Fruit fly (Drosophila melanogaster) whole organism, embryonic: ENCODE results near the gene CG33160.

Experiments
- Abd-B ChIP-seq: fragments of 200-800 bp; sonication (Bioruptor generic); optimal IDR thresholded peaks from 2 replicates; lab custom pipeline; 2018; ENCODE audit warnings: missing biosample characterization, mild to moderate bottlenecking, missing genetic modification characterization, moderate library complexity
- Adf1 ChIP-seq: fragments of 200-800 bp; sonication (Bioruptor generic); IDR thresholded peaks from 2 replicates; pipeline ENCODE4 v1.3.6; 2022; ENCODE audit warnings: missing biosample characterization, missing genetic modification characterization
- C15 ChIP-seq: fragments of 200-800 bp; sonication (Bioruptor generic); IDR thresholded peaks from 3 replicates; pipeline ENCODE4 v1.3.6; 2022; ENCODE audit warnings: missing biosample characterization, missing genetic modification characterization
- CG1024 ChIP-seq: fragments of 200-800 bp; sonication (Bioruptor generic); IDR thresholded peaks from 2 replicates; pipeline ENCODE4 v1.3.6; 2022; ENCODE audit warnings: missing biosample characterization, missing genetic modification characterization
- CG10274 ChIP-seq: fragments of 200-800 bp; sonication (Bioruptor generic); optimal IDR thresholded peaks from 3 replicates; lab custom pipeline; 2017; ENCODE audit warnings: missing biosample characterization, mild to moderate bottlenecking, missing genetic modification characterization
- CG10654 ChIP-seq: fragments of 200-800 bp; sonication (Bioruptor generic); optimal IDR thresholded peaks from 2 replicates; lab custom pipeline; 2016; ENCODE audit warnings: missing biosample characterization, missing genetic modification characterization
- CG10979 ChIP-seq: fragments of 200-800 bp; sonication (Bioruptor generic); optimal IDR thresholded peaks from 2 replicates; lab custom pipeline; 2018; ENCODE audit warnings: missing biosample characterization, mild to moderate bottlenecking, missing genetic modification characterization, moderate library complexity
- CG14667 ChIP-seq: fragments of 200-800 bp; sonication (Bioruptor generic); IDR thresholded peaks from 2 replicates; pipeline ENCODE4 v1.3.6; 2022; ENCODE audit warnings: missing biosample characterization, missing genetic modification characterization
- CG15073 ChIP-seq: fragments of 200-800 bp; sonication (Bioruptor generic); optimal IDR thresholded peaks from 2 replicates; lab custom pipeline; 2016; ENCODE audit warnings: missing biosample characterization, missing genetic modification characterization
- CG17829 ChIP-seq: fragments of 200-800 bp; optimal IDR thresholded peaks from 2 replicates; lab custom pipeline; 2019; ENCODE audit warnings: missing biosample characterization, mild to moderate bottlenecking, missing genetic modification characterization, moderate library complexity
- CG2116 ChIP-seq: fragments of 200-800 bp; sonication (Bioruptor generic); optimal IDR thresholded peaks from 3 replicates; lab custom pipeline; 2018; ENCODE audit warnings: missing biosample characterization, mild to moderate bottlenecking, missing genetic modification characterization
- CG2712 ChIP-seq: fragments of 200-800 bp; optimal IDR thresholded peaks from 3 replicates; lab custom pipeline; 2019; ENCODE audit warnings: missing biosample characterization, mild to moderate bottlenecking, missing genetic modification characterization, moderate library complexity
- CG4328 ChIP-seq: fragments of 200-800 bp; sonication (Bioruptor generic); optimal IDR thresholded peaks from 3 replicates; lab custom pipeline; 2017; ENCODE audit warnings: missing biosample characterization, missing genetic modification reagents, missing genetic modification characterization
- CG4404 ChIP-seq: fragments of 200-800 bp; sonication (Bioruptor generic); IDR thresholded peaks from 2 replicates; pipeline ENCODE4 v1.3.6; 2022; ENCODE audit warnings: missing biosample characterization, missing genetic modification characterization
- CG6689 ChIP-seq: fragments of 200-800 bp; sonication (Bioruptor generic); IDR thresholded peaks from 2 replicates; pipeline ENCODE4 v1.3.6; 2022; ENCODE audit warnings: missing biosample characterization, missing genetic modification characterization
- CG9437 ChIP-seq: fragments of 200-800 bp; sonication (Bioruptor generic); optimal IDR thresholded peaks from 2 replicates; lab custom pipeline; 2018; ENCODE audit warnings: missing biosample characterization, mild to moderate bottlenecking, missing genetic modification characterization
- CG9876 ChIP-seq: fragments of 200-800 bp; sonication (Bioruptor generic); optimal IDR thresholded peaks from 2 replicates; lab custom pipeline; 2016; ENCODE audit warnings: missing biosample characterization, missing genetic modification characterization
- Camta ChIP-seq: fragments of 200-800 bp; sonication (Bioruptor generic); optimal IDR thresholded peaks from 2 replicates; lab custom pipeline; 2016; ENCODE audit warnings: missing biosample characterization, missing genetic modification characterization
- D19A ChIP-seq: fragments of 200-800 bp; optimal IDR thresholded peaks from 3 replicates; lab custom pipeline; 2019; ENCODE audit warnings: missing biosample characterization, mild to moderate bottlenecking, missing genetic modification characterization, moderate library complexity
- Dbx ChIP-seq: fragments of 200-800 bp; sonication (Bioruptor generic); IDR thresholded peaks from 3 replicates; pipeline ENCODE4 v1.3.6; 2022; ENCODE audit warnings: missing biosample characterization, missing genetic modification characterization
- Drgx ChIP-seq: fragments of 200-800 bp; sonication (Bioruptor generic); IDR thresholded peaks from 2 replicates; pipeline ENCODE4 v1.3.6; 2022; ENCODE audit warnings: missing biosample characterization, missing genetic modification characterization
- Lpt ChIP-seq: fragments of >200 bp; optimal IDR thresholded peaks from 2 replicates; lab custom pipeline; 2018; ENCODE audit warnings: missing biosample characterization, missing genetic modification characterization
- Med ChIP-seq: fragments of 200-800 bp; sonication (Bioruptor generic); peaks from one replicate; lab custom pipeline; 2016; ENCODE audit warnings: missing biosample characterization, missing genetic modification characterization, mild to moderate bottlenecking, inconsistent platforms, moderate library complexity
- NC2β ChIP-seq: fragments of 200-800 bp; sonication (Bioruptor generic); optimal IDR thresholded peaks from 2 replicates; lab custom pipeline; 2016; ENCODE audit warnings: missing biosample characterization, missing genetic modification characterization
- Oaz ChIP-seq: fragments of 200-800 bp; sonication (Bioruptor generic); IDR thresholded peaks from 2 replicates; pipeline ENCODE4 v1.3.6; 2022; ENCODE audit warnings: missing biosample characterization, missing genetic modification characterization
- Rfx ChIP-seq: fragments of 200-800 bp; sonication (Bioruptor generic); IDR thresholded peaks from 2 replicates; pipeline ENCODE4 v1.3.6; 2022; ENCODE audit warnings: missing biosample characterization, missing genetic modification characterization
- Rx ChIP-seq: fragments of 200-800 bp; sonication (Bioruptor generic); IDR thresholded peaks from 2 replicates; pipeline ENCODE4 v1.3.6; 2022; ENCODE audit warnings: missing biosample characterization, missing genetic modification characterization
- Six4 ChIP-seq: fragments of 200-800 bp; sonication (Bioruptor generic); optimal IDR thresholded peaks from 2 replicates; lab custom pipeline; 2016; ENCODE audit warnings: missing biosample characterization, missing genetic modification characterization
- Sox100B ChIP-seq: fragments of 200-800 bp; sonication (Bioruptor generic); optimal IDR thresholded peaks from 3 replicates; lab custom pipeline; 2018; ENCODE audit warnings: missing biosample characterization, mild to moderate bottlenecking, missing genetic modification characterization
- abd-A ChIP-seq: fragments of 200-800 bp; sonication (Bioruptor generic); optimal IDR thresholded peaks from 3 replicates; lab custom pipeline; 2019; ENCODE audit warnings: missing biosample characterization, mild to moderate bottlenecking, missing genetic modification characterization, moderate library complexity
- caup ChIP-seq: fragments of 200-800 bp; sonication (Bioruptor generic); optimal IDR thresholded peaks from 3 replicates; lab custom pipeline; 2017; ENCODE audit warnings: missing biosample characterization, mild to moderate bottlenecking, missing genetic modification characterization, moderate library complexity; ENCODE audit not compliant: severe bottlenecking
- ci ChIP-seq: fragments of 200-800 bp; sonication (Bioruptor generic); IDR thresholded peaks from 3 replicates; pipeline ENCODE4 v1.3.6; 2022; ENCODE audit warnings: missing biosample characterization, missing genetic modification characterization
- da ChIP-seq: fragments of 200-800 bp; sonication (Bioruptor generic); optimal IDR thresholded peaks from 2 replicates; lab custom pipeline; 2016; ENCODE audit warnings: missing biosample characterization, missing genetic modification characterization
- disco-r ChIP-seq: fragments of 200-800 bp; sonication (Bioruptor generic); optimal IDR thresholded peaks from 2 replicates; lab custom pipeline; 2016; ENCODE audit warnings: missing biosample characterization, missing genetic modification characterization
- dpn ChIP-seq, 2 experiments: fragments of 200-800 bp; sonication (Bioruptor generic); optimal IDR thresholded peaks; 3 replicates each; lab custom pipeline; 2016; ENCODE audit warnings: missing biosample characterization in 2 of 2, missing genetic modification characterization in 2 of 2
- eve ChIP-seq, 2 experiments: fragments of >200 bp; optimal IDR thresholded peaks; 2 replicates each; lab custom pipeline; 2017; ENCODE audit warnings: missing biosample characterization in 2 of 2, missing genetic modification characterization in 2 of 2
- gcm ChIP-seq: fragments of 200-800 bp; sonication (Bioruptor generic); optimal IDR thresholded peaks from 2 replicates; lab custom pipeline; 2019; ENCODE audit warnings: missing biosample characterization, mild to moderate bottlenecking, missing genetic modification characterization, moderate library complexity
- gem ChIP-seq: fragments of 200-800 bp; sonication (Bioruptor generic); optimal IDR thresholded peaks from 2 replicates; lab custom pipeline; 2019; ENCODE audit warnings: missing biosample characterization, mild to moderate bottlenecking, missing genetic modification characterization, moderate library complexity
- lab ChIP-seq: fragments of 200-800 bp; sonication (Bioruptor generic); optimal IDR thresholded peaks from 3 replicates; lab custom pipeline; 2017; ENCODE audit warnings: missing biosample characterization, missing genetic modification characterization, mild to moderate bottlenecking, moderate library complexity, missing genetic modification reagents
- lov ChIP-seq, 2 experiments: fragments of 200-800 bp in 1 of 2; fragments of >200 bp in 1 of 2; sonication (Bioruptor generic) in 1 of 2; IDR thresholded peaks in 1 of 2; optimal IDR thresholded peaks in 1 of 2; 2 replicates in 1 of 2; 3 replicates in 1 of 2; pipeline versions ENCODE4 v1.3.6 to Lab custom; 2017 to 2022; ENCODE audit warnings: missing biosample characterization in 1 of 2, missing genetic modification characterization in 1 of 2
- pita ChIP-seq: fragments of 200-800 bp; sonication (Bioruptor generic); optimal IDR thresholded peaks from 2 replicates; lab custom pipeline; 2017; ENCODE audit warnings: missing biosample characterization, mild to moderate bottlenecking, missing genetic modification characterization
- run ChIP-seq: fragments of 200-800 bp; sonication (Bioruptor generic); optimal IDR thresholded peaks from 3 replicates; lab custom pipeline; 2018; ENCODE audit warnings: missing biosample characterization, mild to moderate bottlenecking, missing genetic modification characterization
- scrt ChIP-seq: fragments of 200-800 bp; sonication (Bioruptor generic); optimal IDR thresholded peaks from 2 replicates; lab custom pipeline; 2018; ENCODE audit warnings: missing biosample characterization, mild to moderate bottlenecking, missing genetic modification characterization, moderate library complexity
- sd ChIP-seq: fragments of 200-800 bp; sonication (Bioruptor generic); optimal IDR thresholded peaks from 3 replicates; lab custom pipeline; 2018; ENCODE audit warnings: missing biosample characterization, mild to moderate bottlenecking, missing genetic modification characterization, moderate library complexity
- slp2 ChIP-seq: fragments of 200-800 bp; sonication (Bioruptor generic); optimal IDR thresholded peaks from 2 replicates; lab custom pipeline; 2016; ENCODE audit warnings: missing biosample characterization, missing genetic modification characterization
- sob ChIP-seq: fragments of 200-800 bp; sonication (Bioruptor generic); IDR thresholded peaks from 2 replicates; pipeline ENCODE4 v1.3.6; 2022; ENCODE audit warnings: missing biosample characterization, missing genetic modification characterization
- unpg ChIP-seq: fragments of 200-800 bp; sonication (Bioruptor generic); optimal IDR thresholded peaks from 3 replicates; lab custom pipeline; 2018; ENCODE audit warnings: missing biosample characterization, mild to moderate bottlenecking, missing genetic modification characterization, moderate library complexity
- zen2 ChIP-seq: fragments of 200-800 bp; sonication (Bioruptor generic); IDR thresholded peaks from 3 replicates; pipeline ENCODE4 v1.3.6; 2022; ENCODE audit warnings: missing biosample characterization, missing genetic modification characterization; ENCODE audit not compliant: partially characterized antibody

The CG33160 gene

DNA sequence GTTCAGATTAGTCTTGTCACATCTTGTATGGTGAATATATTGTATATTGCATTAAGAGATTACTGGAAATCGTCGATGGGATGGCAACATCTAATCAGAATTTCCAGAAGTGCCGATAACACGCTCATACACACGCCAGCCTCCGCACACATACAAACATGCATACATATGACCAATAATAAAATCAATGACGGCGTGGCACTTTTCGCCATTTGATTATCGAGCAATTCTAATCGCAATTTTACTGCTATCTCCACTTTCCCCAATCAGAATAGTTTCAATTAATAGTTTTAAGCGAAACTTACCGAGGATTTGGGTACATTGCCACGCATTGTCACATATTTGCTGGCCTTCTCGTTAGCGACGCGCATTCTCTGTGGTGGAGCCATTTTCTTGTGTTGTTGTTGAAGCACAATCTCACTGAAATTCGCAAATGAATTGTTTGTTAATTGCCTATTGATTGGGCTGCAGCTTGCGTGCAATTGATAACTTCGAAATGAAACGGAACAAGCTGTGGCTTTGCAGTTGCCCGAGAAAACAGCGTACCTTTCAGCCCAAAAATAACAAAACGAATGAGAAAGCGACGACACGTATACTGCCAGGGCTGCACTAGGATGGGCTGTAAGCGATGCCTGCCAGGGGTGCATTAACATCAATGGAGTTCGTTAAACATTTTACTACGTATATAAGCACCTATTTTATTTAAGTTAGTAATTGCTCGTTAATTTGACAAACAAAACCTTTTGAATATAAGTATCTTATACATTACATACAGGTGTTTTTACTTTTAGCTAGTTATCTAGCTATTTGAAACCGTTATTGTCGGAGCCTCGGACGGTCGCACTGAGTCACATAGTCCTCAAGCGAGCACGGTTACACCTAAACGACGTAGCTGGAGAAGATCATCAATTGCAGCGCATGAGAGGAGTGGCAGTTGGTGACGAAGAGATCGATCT is 7.4 kb downstream of the CG33160 start, which contains the start of the genes CG32276 and gry (continued):
- TF ChIP-seq Drgx (GFP tag; lab: Robert Waterston, UW), result peak; percentile 55; the same call in 1 of the 2 replicates
- TF ChIP-seq Rfx (GFP tag; lab: Robert Waterston, UW), result peak; percentile 77
- TF ChIP-seq abd-A, result no peak
- TF ChIP-seq D19A (tag; lab: Kevin White, UChicago), result no peak
- no peak for TF ChIP-seq sd (tag; lab: Kevin White, UChicago)
- no peak for TF ChIP-seq C15 (GFP tag; lab: Robert Waterston, UW)
- TF ChIP-seq gem (tag; lab: Kevin White, UChicago), result no peak
- TF ChIP-seq Camta (GFP tag; lab: Kevin White, UChicago), result peak; percentile 42
- no peak for TF ChIP-seq eve (GFP tag; optimal IDR thresholded peaks at IDR 0.05; lab: Kevin White, UChicago)
- TF ChIP-seq Six4, result peak; percentile 69
- peak; percentile 67 for TF ChIP-seq slp2 (GFP tag; lab: Kevin White, UChicago)
- TF ChIP-seq unpg, result peak; percentile 72
- TF ChIP-seq CG17829 (tag; lab: Kevin White, UChicago), result peak; percentile 87
- TF ChIP-seq lab, result peak; percentile 87
- TF ChIP-seq CG4404 (GFP tag; lab: Robert Waterston, UW), result peak; percentile 33; the same call in 1 of the 2 replicates
- TF ChIP-seq scrt, result peak; percentile 76
- peak; percentile 82 for TF ChIP-seq sob (GFP tag; lab: Robert Waterston, UW)
- no peak for TF ChIP-seq CG10654 (GFP tag; lab: Kevin White, UChicago)
- no peak for TF ChIP-seq CG10274 (GFP tag; lab: Kevin White, UChicago)
- TF ChIP-seq Abd-B (GFP tag; lab: Kevin White, UChicago), result peak; percentile 43
- TF ChIP-seq Med (GFP tag; lab: Kevin White, UChicago), result peak; percentile 97
- TF ChIP-seq CG9437 (GFP tag; lab: Kevin White, UChicago), result peak; percentile 85
- peak; percentile 71 for TF ChIP-seq CG10979 (tag; lab: Kevin White, UChicago)
- no peak for TF ChIP-seq lov (optimal IDR thresholded peaks at IDR 0.05; lab: Kevin White, UChicago)
- peak; percentile 61; the same call in 1 of the 3 replicates for TF ChIP-seq lov (GFP tag; IDR thresholded peaks at IDR 0.05; lab: Robert Waterston, UW)
- TF ChIP-seq NC2β (GFP tag; lab: Kevin White, UChicago), result peak; percentile 84
- TF ChIP-seq ci (GFP tag; lab: Robert Waterston, UW), result peak; percentile 66; the same call in 2 of the 3 replicates
- peak; percentile 85 for TF ChIP-seq CG2712 (tag; lab: Kevin White, UChicago)
- TF ChIP-seq da, result peak; percentile 43
- TF ChIP-seq zen2 (GFP tag; lab: Robert Waterston, UW), result no peak
- peak; percentile 14; the same call in 1 of the 2 replicates for TF ChIP-seq Rx (GFP tag; lab: Robert Waterston, UW)
- TF ChIP-seq dpn (GFP tag; optimal IDR thresholded peaks at IDR 0.05; lab: Kevin White, UChicago), result peak; percentile 76 to 81
- peak; percentile 46; the same call in 1 of the 2 replicates for TF ChIP-seq CG1024 (GFP tag; lab: Robert Waterston, UW)
- peak; percentile 60 for TF ChIP-seq Oaz (GFP tag; lab: Robert Waterston, UW)
- peak; percentile 51; the same call in 1 of the 2 replicates for TF ChIP-seq CG14667
- no peak for TF ChIP-seq run (tag; lab: Kevin White, UChicago)
- TF ChIP-seq Lpt (GFP tag; lab: Kevin White, UChicago), result no peak
- no peak for TF ChIP-seq gcm (GFP tag; lab: Kevin White, UChicago)
- TF ChIP-seq disco-r, result peak; percentile 80
- no peak for TF ChIP-seq Sox100B (GFP tag; lab: Kevin White, UChicago)
- peak; percentile 55 for TF ChIP-seq CG9876 (GFP tag; lab: Kevin White, UChicago)
- TF ChIP-seq CG4328, result peak; percentile 70
- peak; percentile 93 for TF ChIP-seq CG2116 (GFP tag; lab: Kevin White, UChicago)
- TF ChIP-seq CG6689 (GFP tag; lab: Robert Waterston, UW), result peak; percentile 69
- TF ChIP-seq Adf1 (GFP tag; lab: Robert Waterston, UW), result no peak
- TF ChIP-seq caup, result peak; percentile 69
- TF ChIP-seq Dbx, result peak; percentile 69; the same call in 1 of the 3 replicates
- no peak for TF ChIP-seq pita (GFP tag; lab: Kevin White, UChicago)
- no peak for TF ChIP-seq CG15073
